Fruit fly (Drosophila melanogaster): ENCODE results near the gene CG9967.

The CG9967 gene

dm6 chr2L:2363626-2364147 lies 6.5 kb upstream of the CG9967 start (continued):
- TF ChIP-seq org-1 (GFP tag; optimal IDR thresholded peaks at IDR 0.05) (peak; percentile 77), pita (GFP tag; optimal IDR thresholded peaks at IDR 0.05) (no peak), CG10209 (GFP tag; optimal IDR thresholded peaks at IDR 0.05) (peak; percentile 84), CG2116 (GFP tag; optimal IDR thresholded peaks at IDR 0.05) (peak; percentile 45), br (optimal IDR thresholded peaks at IDR 0.05) (no peak), CG13624 (GFP tag; optimal IDR thresholded peaks at IDR 0.05) (peak; percentile 45), oc (tag; optimal IDR thresholded peaks at IDR 0.05) (peak; percentile 93), Mrtf (GFP tag; IDR thresholded peaks at IDR 0.05) (peak; percentile 68; the same call in 2 of the 3 replicates), danr (GFP tag; IDR thresholded peaks at IDR 0.05) (peak; percentile 49), Eip74EF (GFP tag; optimal IDR thresholded peaks at IDR 0.05) (peak in 1 of 2 experiments; percentile 92), hkb (optimal IDR thresholded peaks at IDR 0.05) (no peak), hkb (GFP tag; IDR thresholded peaks at IDR 0.05) (peak; percentile 93), cwo (GFP tag; optimal IDR thresholded peaks at IDR 0.05) (peak; percentile 81), dpn (GFP tag; optimal IDR thresholded peaks at IDR 0.05) (peak; percentile 74 to 86), fu2 (GFP tag; optimal IDR thresholded peaks at IDR 0.05) (no peak), CG1024 (GFP tag; IDR thresholded peaks at IDR 0.05) (peak; percentile 72), CG6654 (GFP tag; optimal IDR thresholded peaks at IDR 0.05) (peak; percentile 58), lmd (GFP tag; IDR thresholded peaks at IDR 0.05) (peak; percentile 80), CG17802 (tag; optimal IDR thresholded peaks at IDR 0.05) (peak; percentile 57), CG16779 (GFP tag; IDR thresholded peaks at IDR 0.05) (0 out of 2 replicates have a peak, but pooled peaks have one; percentile 52), sim (GFP tag; IDR thresholded peaks at IDR 0.05) (0 out of 2 replicates have a peak, but pooled peaks have one; percentile 28), jigr1 (GFP tag; IDR thresholded peaks at IDR 0.05) (no peak), stwl (tag; optimal IDR thresholded peaks at IDR 0.05) (peak; percentile 31), CG6813 (GFP tag; optimal IDR thresholded peaks at IDR 0.05) (peak; percentile 87), Deaf1 (tag; optimal IDR thresholded peaks at IDR 0.05) (peak; percentile 70), esg (GFP tag; conservative IDR thresholded peaks at IDR 0.05) (peak; percentile 77), HLH3B (GFP tag; IDR thresholded peaks at IDR 0.05) (peak; percentile 84), tll (GFP tag; optimal IDR thresholded peaks at IDR 0.05) (peak in 1 of 2 experiments; percentile 44), gfzf (GFP tag; optimal IDR thresholded peaks at IDR 0.05) (no peak), lilli (GFP tag; optimal IDR thresholded peaks at IDR 0.05) (peak; percentile 81), CG18599 (GFP tag; optimal IDR thresholded peaks at IDR 0.05) (peak; percentile 93), Opbp (GFP tag; IDR thresholded peaks at IDR 0.05; ENCODE audit: partially characterized antibody) (no peak), MESR4 (GFP tag; optimal IDR thresholded peaks at IDR 0.05) (no peak), dysf (GFP tag; IDR thresholded peaks at IDR 0.05) (peak; percentile 85), CG15269 (tag; optimal IDR thresholded peaks at IDR 0.05) (peak; percentile 93), fd64A (GFP tag; optimal IDR thresholded peaks at IDR 0.05) (peak; percentile 76), slp2 (GFP tag; optimal IDR thresholded peaks at IDR 0.05) (peak; percentile 40), CG11085 (GFP tag; IDR thresholded peaks at IDR 0.05) (peak; percentile 50; the same call in 1 of the 2 replicates), CG8924 (tag; optimal IDR thresholded peaks at IDR 0.05) (peak; percentile 91), Stat92E (GFP tag; optimal IDR thresholded peaks at IDR 0.05) (peak in 1 of 3 experiments; percentile 17), crc (GFP tag; optimal IDR thresholded peaks at IDR 0.05) (peak; percentile 40), dmrt11E (tag; optimal IDR thresholded peaks at IDR 0.05) (peak; percentile 89), Pdp1 (GFP tag; optimal IDR thresholded peaks at IDR 0.05) (peak; percentile 71 to 72), CG15601 (tag; optimal IDR thresholded peaks at IDR 0.05) (peak; percentile 92), Sry-δ (GFP tag; optimal IDR thresholded peaks at IDR 0.05) (no peak), CG30431 (GFP tag; optimal IDR thresholded peaks at IDR 0.05) (peak; percentile 76), slbo (GFP tag; IDR thresholded peaks at IDR 0.05) (peak; percentile 85), slou (GFP tag; optimal IDR thresholded peaks at IDR 0.05) (peak; percentile 77), CG9876 (GFP tag; optimal IDR thresholded peaks at IDR 0.05) (peak; percentile 34), Hr39 (optimal IDR thresholded peaks at IDR 0.05) (no peak)
